Fruit fly (Drosophila melanogaster) whole organism, embryonic: Measurements from ENCODE around the gene CG14511.

Source experiments
- Bgb ChIP-seq: fragments of 200-800 bp; sonication (Bioruptor generic); IDR thresholded peaks from 2 replicates; pipeline ENCODE4 v1.3.6; 2022; ENCODE audit warnings: missing biosample characterization, missing genetic modification characterization; ENCODE audit not compliant: partially characterized antibody
- C15 ChIP-seq: fragments of 200-800 bp; sonication (Bioruptor generic); IDR thresholded peaks from 3 replicates; pipeline ENCODE4 v1.3.6; 2022; ENCODE audit warnings: missing biosample characterization, missing genetic modification characterization
- CG10366 ChIP-seq: fragments of 200-800 bp; sonication (Bioruptor generic); IDR thresholded peaks from 2 replicates; pipeline ENCODE4 v1.3.6; 2022; ENCODE audit warnings: missing biosample characterization, missing genetic modification characterization
- CG11504 ChIP-seq: fragments of 200-800 bp; sonication (Bioruptor generic); optimal IDR thresholded peaks from 3 replicates; lab custom pipeline; 2019; ENCODE audit warnings: missing biosample characterization, mild to moderate bottlenecking, missing genetic modification characterization, moderate library complexity
- CG12104 ChIP-seq: fragments of 200-800 bp; sonication (Bioruptor generic); optimal IDR thresholded peaks from 3 replicates; lab custom pipeline; 2016; ENCODE audit warnings: missing biosample characterization, missing genetic modification characterization
- CG12391 ChIP-seq: fragments of 200-800 bp; sonication (Bioruptor generic); optimal IDR thresholded peaks from 3 replicates; lab custom pipeline; 2018; ENCODE audit warnings: missing biosample characterization, mild to moderate bottlenecking, missing genetic modification characterization, moderate library complexity
- CG12769 ChIP-seq: fragments of 200-800 bp; sonication (Bioruptor generic); optimal IDR thresholded peaks from 2 replicates; lab custom pipeline; 2019; ENCODE audit warnings: missing biosample characterization, mild to moderate bottlenecking, missing genetic modification characterization, moderate library complexity
- CG13296 ChIP-seq: fragments of 200-800 bp; sonication (Bioruptor generic); optimal IDR thresholded peaks from 3 replicates; lab custom pipeline; 2018; ENCODE audit warnings: missing biosample characterization, mild to moderate bottlenecking, missing genetic modification characterization
- CG14860 ChIP-seq: fragments of 200-800 bp; sonication (Bioruptor generic); IDR thresholded peaks from 3 replicates; pipeline ENCODE4 v1.3.6; 2022; ENCODE audit warnings: missing biosample characterization, missing genetic modification characterization; ENCODE audit not compliant: partially characterized antibody
- CG15073 ChIP-seq: fragments of 200-800 bp; sonication (Bioruptor generic); optimal IDR thresholded peaks from 2 replicates; lab custom pipeline; 2016; ENCODE audit warnings: missing biosample characterization, missing genetic modification characterization
- CG1603 ChIP-seq: fragments of 200-800 bp; sonication (Bioruptor generic); optimal IDR thresholded peaks from 2 replicates; lab custom pipeline; 2019; ENCODE audit warnings: missing biosample characterization, mild to moderate bottlenecking, missing genetic modification characterization, moderate library complexity
- CG17912 ChIP-seq: fragments of 200-800 bp; sonication (Bioruptor generic); optimal IDR thresholded peaks from 2 replicates; lab custom pipeline; 2018; ENCODE audit warnings: missing biosample characterization, mild to moderate bottlenecking, missing genetic modification characterization
- CG1832 ChIP-seq: fragments of 200-800 bp; sonication (Bioruptor generic); optimal IDR thresholded peaks from 2 replicates; lab custom pipeline; 2017; ENCODE audit warnings: missing biosample characterization, mild to moderate bottlenecking, missing genetic modification characterization, inconsistent platforms
- CG18476 ChIP-seq: fragments of 200-800 bp; sonication (Bioruptor generic); optimal IDR thresholded peaks from 2 replicates; lab custom pipeline; 2016; ENCODE audit warnings: missing biosample characterization, mild to moderate bottlenecking, missing genetic modification characterization
- CG34224 ChIP-seq: fragments of 200-800 bp; sonication (Bioruptor generic); IDR thresholded peaks from 3 replicates; pipeline ENCODE4 v1.3.6; 2022; ENCODE audit warnings: missing biosample characterization, missing genetic modification characterization; ENCODE audit not compliant: partially characterized antibody
- CG3838 ChIP-seq: fragments of 200-800 bp; sonication (Bioruptor generic); optimal IDR thresholded peaks from 3 replicates; lab custom pipeline; 2016; ENCODE audit warnings: missing biosample characterization, missing genetic modification characterization
- CG4617 ChIP-seq: fragments of 200-800 bp; sonication (Bioruptor generic); optimal IDR thresholded peaks from 3 replicates; lab custom pipeline; 2016; ENCODE audit warnings: missing biosample characterization, missing genetic modification characterization, borderline replicate concordance
- CG6683 ChIP-seq: fragments of 200-800 bp; sonication (Bioruptor generic); optimal IDR thresholded peaks from 2 replicates; lab custom pipeline; 2017; ENCODE audit warnings: missing biosample characterization, mild to moderate bottlenecking, missing genetic modification characterization, missing genetic modification reagents
- CG6791 ChIP-seq: fragments of 200-800 bp; sonication (Bioruptor generic); IDR thresholded peaks from 3 replicates; pipeline ENCODE4 v1.3.6; 2022; ENCODE audit warnings: missing biosample characterization, missing genetic modification characterization; ENCODE audit not compliant: partially characterized antibody
- CG8281 ChIP-seq: fragments of 200-800 bp; sonication (Bioruptor generic); optimal IDR thresholded peaks from 2 replicates; lab custom pipeline; 2018; ENCODE audit warnings: missing biosample characterization, mild to moderate bottlenecking, missing genetic modification characterization, moderate library complexity
- CG8388 ChIP-seq: fragments of 200-800 bp; sonication (Bioruptor generic); optimal IDR thresholded peaks from 2 replicates; lab custom pipeline; 2019; ENCODE audit warnings: missing biosample characterization, mild to moderate bottlenecking, missing genetic modification characterization, moderate library complexity
- CG9817 ChIP-seq: fragments of 200-800 bp; sonication (Bioruptor generic); optimal IDR thresholded peaks from 2 replicates; lab custom pipeline; 2018; ENCODE audit warnings: missing biosample characterization, mild to moderate bottlenecking, missing genetic modification characterization, moderate library complexity
- CG9876 ChIP-seq: fragments of 200-800 bp; sonication (Bioruptor generic); optimal IDR thresholded peaks from 2 replicates; lab custom pipeline; 2016; ENCODE audit warnings: missing biosample characterization, missing genetic modification characterization
- CoRest ChIP-seq: fragments of 200-800 bp; sonication (Bioruptor generic); optimal IDR thresholded peaks from 3 replicates; lab custom pipeline; 2018; ENCODE audit warnings: missing biosample characterization, mild to moderate bottlenecking, missing genetic modification characterization, moderate library complexity
- Dek ChIP-seq: fragments of 200-800 bp; sonication (Bioruptor generic); optimal IDR thresholded peaks from 3 replicates; lab custom pipeline; 2019; ENCODE audit warnings: missing biosample characterization, mild to moderate bottlenecking, missing genetic modification characterization, moderate library complexity
- Doc2 ChIP-seq: fragments of 200-800 bp; sonication (Bioruptor generic); IDR thresholded peaks from 2 replicates; pipeline ENCODE4 v1.3.6; 2022; ENCODE audit warnings: missing biosample characterization, missing genetic modification characterization
- Dp ChIP-seq: fragments of 200-800 bp; sonication (Bioruptor generic); optimal IDR thresholded peaks from 2 replicates; lab custom pipeline; 2018; ENCODE audit warnings: missing biosample characterization, mild to moderate bottlenecking, missing genetic modification characterization, moderate library complexity
- GATAe ChIP-seq: fragments of 200-800 bp; sonication (Bioruptor generic); conservative IDR thresholded peaks from 2 replicates; pipeline ENCODE4 v1.3.6; 2022; ENCODE audit warnings: missing biosample characterization, missing genetic modification characterization
- HLH54F ChIP-seq: fragments of 200-800 bp; sonication (Bioruptor generic); optimal IDR thresholded peaks from 3 replicates; lab custom pipeline; 2016; ENCODE audit warnings: missing biosample characterization, missing genetic modification characterization
- Hmr ChIP-seq: fragments of 200-800 bp; sonication (Bioruptor generic); optimal IDR thresholded peaks from 3 replicates; lab custom pipeline; 2017; ENCODE audit warnings: mild to moderate bottlenecking, missing biosample characterization, missing genetic modification reagents, missing genetic modification characterization
- Hmx ChIP-seq: fragments of 200-800 bp; sonication (Bioruptor generic); optimal IDR thresholded peaks from 2 replicates; lab custom pipeline; 2016; ENCODE audit warnings: missing biosample characterization, missing genetic modification characterization
- MTF-1 ChIP-seq: fragments of 200-800 bp; sonication (Bioruptor generic); optimal IDR thresholded peaks from 2 replicates; lab custom pipeline; 2018; ENCODE audit warnings: missing biosample characterization, mild to moderate bottlenecking, missing genetic modification characterization, borderline replicate concordance
- Nf-YA ChIP-seq: fragments of 200-800 bp; sonication (Bioruptor generic); IDR thresholded peaks from 2 replicates; pipeline ENCODE4 v1.3.6; 2022; ENCODE audit warnings: missing biosample characterization, missing genetic modification characterization
- Poxn ChIP-seq: fragments of 200-800 bp; sonication (Bioruptor generic); IDR thresholded peaks from 2 replicates; pipeline ENCODE4 v1.3.6; 2022; ENCODE audit warnings: missing biosample characterization, missing genetic modification characterization
- Ravus ChIP-seq: fragments of 200-800 bp; sonication (Bioruptor generic); IDR thresholded peaks from 2 replicates; pipeline ENCODE4 v1.3.6; 2022; ENCODE audit warnings: missing biosample characterization, missing genetic modification characterization
- Scr ChIP-seq: fragments of 200-800 bp; sonication (Bioruptor generic); IDR thresholded peaks from 2 replicates; pipeline ENCODE4 v1.3.6; 2022; ENCODE audit warnings: missing biosample characterization, missing genetic modification characterization; ENCODE audit not compliant: partially characterized antibody
- Xrp1 ChIP-seq: fragments of 200-800 bp; sonication (Bioruptor generic); IDR thresholded peaks from 2 replicates; pipeline ENCODE4 v1.3.6; 2022; ENCODE audit warnings: missing biosample characterization, missing genetic modification characterization
- ac ChIP-seq: fragments of 200-800 bp; sonication (Bioruptor generic); optimal IDR thresholded peaks from 3 replicates; lab custom pipeline; 2017; ENCODE audit warnings: missing biosample characterization, mild to moderate bottlenecking, missing genetic modification characterization
- ase ChIP-seq: fragments of 200-800 bp; sonication (Bioruptor generic); IDR thresholded peaks from 3 replicates; pipeline ENCODE4 v1.3.6; 2022; ENCODE audit warnings: missing biosample characterization, missing genetic modification characterization
- btn ChIP-seq: fragments of 200-800 bp; sonication (Bioruptor generic); optimal IDR thresholded peaks from 2 replicates; lab custom pipeline; 2016; ENCODE audit warnings: missing biosample characterization, missing genetic modification characterization
- cwo ChIP-seq: fragments of 200-800 bp; sonication (Bioruptor generic); optimal IDR thresholded peaks from 3 replicates; lab custom pipeline; 2017; ENCODE audit warnings: missing biosample characterization, missing genetic modification characterization, mild to moderate bottlenecking, moderate library complexity, missing genetic modification reagents
- exex ChIP-seq: fragments of 200-800 bp; sonication (Bioruptor generic); optimal IDR thresholded peaks from 4 replicates; lab custom pipeline; 2018; ENCODE audit warnings: missing biosample characterization, mild to moderate bottlenecking, missing genetic modification characterization, moderate library complexity
- pfk ChIP-seq: fragments of 200-800 bp; sonication (Bioruptor generic); optimal IDR thresholded peaks from 2 replicates; lab custom pipeline; 2018; ENCODE audit warnings: missing biosample characterization, mild to moderate bottlenecking, missing genetic modification characterization, moderate library complexity
- pita ChIP-seq: fragments of 200-800 bp; sonication (Bioruptor generic); optimal IDR thresholded peaks from 2 replicates; lab custom pipeline; 2017; ENCODE audit warnings: missing biosample characterization, mild to moderate bottlenecking, missing genetic modification characterization
- row ChIP-seq: fragments of 200-800 bp; sonication (Bioruptor generic); IDR thresholded peaks from 3 replicates; pipeline ENCODE4 v1.3.6; 2022; ENCODE audit warnings: missing biosample characterization, missing genetic modification characterization
- zen2 ChIP-seq: fragments of 200-800 bp; sonication (Bioruptor generic); IDR thresholded peaks from 3 replicates; pipeline ENCODE4 v1.3.6; 2022; ENCODE audit warnings: missing biosample characterization, missing genetic modification characterization; ENCODE audit not compliant: partially characterized antibody
- zfh2 ChIP-seq: fragments of 200-800 bp; sonication (Bioruptor generic); optimal IDR thresholded peaks from 2 replicates; lab custom pipeline; 2016; ENCODE audit warnings: missing biosample characterization, missing genetic modification characterization

CG14511 gene

dm6 chr3R:29122817-29123611 is 23.7 kb downstream of the CG14511 start, which contains the start of the genes yem and Ctl2 (continued):
- TF ChIP-seq Nf-YA (no peak), pfk (peak; percentile 40), row (GFP tag; lab: Robert Waterston, UW) (peak; percentile 88), CG6791 (GFP tag; lab: Robert Waterston, UW) (peak; percentile 29; the same call in 1 of the 3 replicates), Scr (GFP tag; lab: Robert Waterston, UW) (no peak), Hmr (peak; percentile 76), CG9817 (tag; lab: Kevin White, UChicago) (peak; percentile 67), GATAe (GFP tag; lab: Robert Waterston, UW) (no peak), CG9876 (GFP tag; lab: Kevin White, UChicago) (peak; percentile 67), CG13296 (GFP tag; lab: Kevin White, UChicago) (peak; percentile 17), CG1832 (GFP tag; lab: Kevin White, UChicago) (no peak), ac (GFP tag; lab: Kevin White, UChicago) (no peak), Ravus (GFP tag; lab: Robert Waterston, UW) (no peak), Xrp1 (GFP tag; lab: Robert Waterston, UW) (no peak), Dp (GFP tag; lab: Kevin White, UChicago) (peak; percentile 11), ase (no peak; the same call in 2 of the 3 replicates), zen2 (GFP tag; lab: Robert Waterston, UW) (no peak), CG1603 (tag; lab: Kevin White, UChicago) (peak; percentile 66), CG12391 (tag; lab: Kevin White, UChicago) (peak; percentile 72), CG4617 (GFP tag; lab: Kevin White, UChicago) (peak; percentile 23), Doc2 (GFP tag; lab: Robert Waterston, UW) (0 out of 2 replicates have a peak, but pooled peaks have one; percentile 29), CG10366 (GFP tag; lab: Robert Waterston, UW) (peak; percentile 48), CG14860 (GFP tag; lab: Robert Waterston, UW) (no peak), CG8281 (peak; percentile 6), CG12769 (tag; lab: Kevin White, UChicago) (peak; percentile 48), Bgb (GFP tag; lab: Robert Waterston, UW) (peak; percentile 34; the same call in 1 of the 2 replicates), CG6683 (GFP tag; lab: Kevin White, UChicago) (peak; percentile 2), pita (GFP tag; lab: Kevin White, UChicago) (peak; percentile 3), cwo (GFP tag; lab: Kevin White, UChicago) (peak; percentile 25), exex (tag; lab: Kevin White, UChicago) (peak; percentile 28), CoRest (tag; lab: Kevin White, UChicago) (peak; percentile 83), CG15073 (GFP tag; lab: Kevin White, UChicago) (no peak), Hmx (GFP tag; lab: Kevin White, UChicago) (no peak), C15 (GFP tag; lab: Robert Waterston, UW) (no peak), CG34224 (GFP tag; lab: Robert Waterston, UW) (no peak; the same call in 2 of the 3 replicates), Dek (tag; lab: Kevin White, UChicago) (peak; percentile 67), MTF-1 (GFP tag; lab: Kevin White, UChicago) (peak; percentile 25), CG11504 (no peak), CG17912 (GFP tag; lab: Kevin White, UChicago) (no peak), CG18476 (GFP tag; lab: Kevin White, UChicago) (peak; percentile 76), Poxn (no peak), CG8388 (GFP tag; lab: Kevin White, UChicago) (peak; percentile 41), CG12104 (GFP tag; lab: Kevin White, UChicago) (peak; percentile 52), HLH54F (GFP tag; lab: Kevin White, UChicago) (peak; percentile 93), CG3838 (peak; percentile 63), zfh2 (GFP tag; lab: Kevin White, UChicago) (peak; percentile 93), btn (peak; percentile 50)
